Worm (Caenorhabditis elegans) whole organism, young adult: Measurements from ENCODE around the gene srd-38.

Source experiments
- Y67H2A.10 ChIP-seq: fragments of 200-800 bp; sonication (Bioruptor generic); conservative IDR thresholded peaks from 2 replicates; pipeline ENCODE4 v1.3.6; 2022; ENCODE audit warnings: missing genetic modification reagents, missing genetic modification characterization, missing compliant biosample characterization
- attf-5 ChIP-seq: fragments of 200-800 bp; sonication (Bioruptor generic); optimal IDR thresholded peaks from 2 replicates; lab custom pipeline; 2018; ENCODE audit warnings: mild to moderate bottlenecking, missing genetic modification characterization, missing compliant biosample characterization
- let-607 ChIP-seq, 2 experiments: fragments of 200-800 bp in 1 of 2; sonication (Bioruptor generic) in 1 of 2; sonication (generic microtip) in 1 of 2; optimal IDR thresholded peaks; 2 replicates each; lab custom pipeline; 2016 to 2018; ENCODE audit warnings: mild to moderate bottlenecking in 2 of 2, missing compliant biosample characterization in 2 of 2, missing genetic modification characterization in 2 of 2, moderate library complexity in 2 of 2, missing genotype in 1 of 2
- nfya-2 ChIP-seq: fragments of 200-800 bp; sonication (Bioruptor generic); IDR thresholded peaks from 2 replicates; pipeline ENCODE4 v1.3.6; 2022; ENCODE audit warnings: missing genetic modification reagents, missing genetic modification characterization, missing compliant biosample characterization
- unc-130 ChIP-seq: sonication (generic microtip); optimal IDR thresholded peaks from 2 replicates; lab custom pipeline; 2016; ENCODE audit warnings: missing genetic modification reagents, missing genetic modification characterization, missing compliant biosample characterization
- unc-62 ChIP-seq: fragments of 150-350 bp; optimal IDR thresholded peaks from 2 replicates; lab custom pipeline; 2014; ENCODE audit warnings: missing biosample characterization, missing genetic modification reagents, missing genetic modification characterization

DNA sequence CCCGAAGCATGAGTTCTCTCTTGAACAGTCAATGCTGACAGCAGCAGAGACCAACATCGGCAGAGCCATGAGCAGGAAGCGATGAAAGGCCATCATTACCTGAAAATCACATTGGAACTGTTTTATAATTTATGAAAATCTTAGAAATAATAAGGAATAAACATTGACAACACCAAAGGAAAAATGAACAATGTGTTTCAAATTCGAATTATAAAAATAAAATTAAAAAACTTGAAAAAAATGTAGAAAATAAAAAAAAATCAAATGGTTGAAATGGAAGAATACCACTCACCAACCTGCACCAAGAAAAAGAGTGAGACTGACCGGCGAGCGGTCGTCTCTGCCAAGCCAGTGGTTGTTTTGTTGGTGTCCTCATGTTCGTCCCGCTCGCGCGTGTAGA, 1.1 kb upstream of the srd-38 start, which contains the start of gene R04D3.3:
- TF ChIP-seq unc-62 (GFP tag; lab: Kevin White, UChicago) (no peak), attf-5 (no peak), Y67H2A.10 (GFP tag; lab: Robert Waterston, UW) (no peak), unc-130 (no peak), nfya-2 (GFP tag; lab: Robert Waterston, UW) (no peak), let-607 (tag; optimal IDR thresholded peaks at IDR 0.05; lab: Kevin White, UChicago) (no peak)
